Fruit fly (Drosophila melanogaster) whole organism, embryonic: Measurements from ENCODE around the gene Or92a.

Source experiments
- Aef1 ChIP-seq: fragments of 200-800 bp; sonication (Bioruptor generic); IDR thresholded peaks from 3 replicates; pipeline ENCODE4 v1.3.6; 2022; ENCODE audit warnings: missing biosample characterization, missing genetic modification characterization
- Antp ChIP-seq: fragments of 200-800 bp; sonication (Bioruptor generic); optimal IDR thresholded peaks from 3 replicates; lab custom pipeline; 2016; ENCODE audit warnings: missing biosample characterization, missing genetic modification characterization
- Atf-2 ChIP-seq: fragments of 200-800 bp; sonication (Bioruptor generic); optimal IDR thresholded peaks from 2 replicates; lab custom pipeline; 2016; ENCODE audit warnings: missing biosample characterization, missing genetic modification characterization
- Blimp-1 ChIP-seq: fragments of 200-800 bp; sonication (Bioruptor generic); optimal IDR thresholded peaks from 3 replicates; lab custom pipeline; 2018; ENCODE audit warnings: missing biosample characterization, missing genetic modification characterization, mild to moderate bottlenecking, moderate library complexity, missing genetic modification reagents
- CG10462 ChIP-seq: fragments of 200-800 bp; sonication (Bioruptor generic); optimal IDR thresholded peaks from 2 replicates; lab custom pipeline; 2016; ENCODE audit warnings: missing biosample characterization, missing genetic modification characterization
- CG11456 ChIP-seq: fragments of 200-800 bp; sonication (Bioruptor generic); IDR thresholded peaks from 3 replicates; pipeline ENCODE4 v1.3.6; 2022; ENCODE audit warnings: missing biosample characterization, missing genetic modification characterization
- CG12391 ChIP-seq: fragments of 200-800 bp; sonication (Bioruptor generic); optimal IDR thresholded peaks from 3 replicates; lab custom pipeline; 2018; ENCODE audit warnings: missing biosample characterization, mild to moderate bottlenecking, missing genetic modification characterization, moderate library complexity
- CG14965 ChIP-seq: fragments of 200-800 bp; sonication (Bioruptor generic); optimal IDR thresholded peaks from 2 replicates; lab custom pipeline; 2016; ENCODE audit warnings: missing biosample characterization, missing genetic modification characterization, borderline replicate concordance
- CG15073 ChIP-seq: fragments of 200-800 bp; sonication (Bioruptor generic); optimal IDR thresholded peaks from 2 replicates; lab custom pipeline; 2016; ENCODE audit warnings: missing biosample characterization, missing genetic modification characterization
- CG17829 ChIP-seq: fragments of 200-800 bp; optimal IDR thresholded peaks from 2 replicates; lab custom pipeline; 2019; ENCODE audit warnings: missing biosample characterization, mild to moderate bottlenecking, missing genetic modification characterization, moderate library complexity
- CG18619 ChIP-seq: fragments of 200-800 bp; sonication (Bioruptor generic); optimal IDR thresholded peaks from 3 replicates; lab custom pipeline; 2017; ENCODE audit warnings: missing biosample characterization, mild to moderate bottlenecking, missing genetic modification characterization
- CG30431 ChIP-seq: fragments of 200-800 bp; sonication (Bioruptor generic); optimal IDR thresholded peaks from 2 replicates; lab custom pipeline; 2017; ENCODE audit warnings: missing biosample characterization, missing genetic modification characterization
- CG42726 ChIP-seq: fragments of 200-800 bp; sonication (Bioruptor generic); IDR thresholded peaks from 2 replicates; pipeline ENCODE4 v1.3.6; 2022; ENCODE audit warnings: missing biosample characterization, missing genetic modification characterization; ENCODE audit not compliant: partially characterized antibody
- CG43689 ChIP-seq: fragments of 200-800 bp; sonication (Bioruptor generic); IDR thresholded peaks from 2 replicates; pipeline ENCODE4 v1.3.6; 2022; ENCODE audit warnings: missing biosample characterization, missing genetic modification characterization
- CG5180 ChIP-seq: fragments of 200-800 bp; sonication (Bioruptor generic); optimal IDR thresholded peaks from 3 replicates; lab custom pipeline; 2017; ENCODE audit warnings: missing biosample characterization, missing genetic modification characterization, mild to moderate bottlenecking, moderate library complexity, missing genetic modification reagents
- CG6683 ChIP-seq: fragments of 200-800 bp; sonication (Bioruptor generic); optimal IDR thresholded peaks from 2 replicates; lab custom pipeline; 2017; ENCODE audit warnings: missing biosample characterization, mild to moderate bottlenecking, missing genetic modification characterization, missing genetic modification reagents
- CG7786 ChIP-seq: fragments of 200-800 bp; sonication (Bioruptor generic); optimal IDR thresholded peaks from 2 replicates; lab custom pipeline; 2016; ENCODE audit warnings: missing biosample characterization, missing genetic modification characterization
- CG8388 ChIP-seq: fragments of 200-800 bp; sonication (Bioruptor generic); optimal IDR thresholded peaks from 2 replicates; lab custom pipeline; 2019; ENCODE audit warnings: missing biosample characterization, mild to moderate bottlenecking, missing genetic modification characterization, moderate library complexity
- CG8924 ChIP-seq: fragments of 200-800 bp; optimal IDR thresholded peaks from 3 replicates; lab custom pipeline; 2019; ENCODE audit warnings: missing biosample characterization, mild to moderate bottlenecking, missing genetic modification characterization, moderate library complexity
- Camta ChIP-seq: fragments of 200-800 bp; sonication (Bioruptor generic); optimal IDR thresholded peaks from 2 replicates; lab custom pipeline; 2016; ENCODE audit warnings: missing biosample characterization, missing genetic modification characterization
- CrebB ChIP-seq: fragments of 200-800 bp; sonication (Bioruptor generic); optimal IDR thresholded peaks from 3 replicates; lab custom pipeline; 2018; ENCODE audit warnings: missing biosample characterization, mild to moderate bottlenecking, missing genetic modification characterization
- Dip2 ChIP-seq: fragments of 200-800 bp; sonication (Bioruptor generic); IDR thresholded peaks from 2 replicates; pipeline ENCODE4 v1.3.6; 2022; ENCODE audit warnings: missing biosample characterization, missing genetic modification characterization
- Dll ChIP-seq: fragments of 200-800 bp; sonication (Bioruptor generic); IDR thresholded peaks from 4 replicates; pipeline ENCODE4 v1.3.6; 2022; ENCODE audit warnings: missing biosample characterization, missing genetic modification characterization; ENCODE audit not compliant: partially characterized antibody
- Drgx ChIP-seq: fragments of 200-800 bp; sonication (Bioruptor generic); IDR thresholded peaks from 2 replicates; pipeline ENCODE4 v1.3.6; 2022; ENCODE audit warnings: missing biosample characterization, missing genetic modification characterization
- E2f1 ChIP-seq: fragments of 200-800 bp; sonication (Bioruptor generic); IDR thresholded peaks from 2 replicates; pipeline ENCODE4 v1.3.6; 2022; ENCODE audit warnings: missing biosample characterization, missing genetic modification characterization
- Hr39 ChIP-seq: fragments of >200 bp; optimal IDR thresholded peaks from 2 replicates; lab custom pipeline; 2017
- MESR4 ChIP-seq: fragments of 200-800 bp; sonication (Bioruptor generic); optimal IDR thresholded peaks from 2 replicates; lab custom pipeline; 2018; ENCODE audit warnings: missing biosample characterization, mild to moderate bottlenecking, missing genetic modification characterization, moderate library complexity
- Meics ChIP-seq: fragments of 200-800 bp; sonication (Bioruptor generic); optimal IDR thresholded peaks from 2 replicates; lab custom pipeline; 2017; ENCODE audit warnings: missing biosample characterization, mild to moderate bottlenecking, missing genetic modification characterization
- Nf-YB ChIP-seq: fragments of 200-800 bp; sonication (Bioruptor generic); optimal IDR thresholded peaks from 3 replicates; lab custom pipeline; 2019; ENCODE audit warnings: missing biosample characterization, mild to moderate bottlenecking, missing genetic modification characterization, moderate library complexity
- NfI ChIP-seq: fragments of 200-800 bp; sonication (Bioruptor generic); optimal IDR thresholded peaks from 3 replicates; lab custom pipeline; 2018; ENCODE audit warnings: missing biosample characterization, mild to moderate bottlenecking, missing genetic modification characterization, moderate library complexity
- Oli ChIP-seq: fragments of 200-800 bp; sonication (Bioruptor generic); optimal IDR thresholded peaks from 2 replicates; lab custom pipeline; 2018; ENCODE audit warnings: missing biosample characterization, mild to moderate bottlenecking, missing genetic modification characterization, moderate library complexity
- Opbp ChIP-seq: fragments of 200-800 bp; sonication (Bioruptor generic); IDR thresholded peaks from 3 replicates; pipeline ENCODE4 v1.3.6; 2022; ENCODE audit warnings: missing biosample characterization, missing genetic modification characterization; ENCODE audit not compliant: partially characterized antibody
- Sry-δ ChIP-seq: fragments of 200-800 bp; sonication (Bioruptor generic); optimal IDR thresholded peaks from 2 replicates; lab custom pipeline; 2016; ENCODE audit warnings: missing biosample characterization, missing genetic modification characterization
- Xrp1 ChIP-seq: fragments of 200-800 bp; sonication (Bioruptor generic); IDR thresholded peaks from 2 replicates; pipeline ENCODE4 v1.3.6; 2022; ENCODE audit warnings: missing biosample characterization, missing genetic modification characterization
- bab2 ChIP-seq: fragments of 200-800 bp; sonication (Bioruptor generic); optimal IDR thresholded peaks from 2 replicates; lab custom pipeline; 2016; ENCODE audit warnings: missing biosample characterization, missing genetic modification characterization
- cato ChIP-seq: fragments of 200-800 bp; sonication (Bioruptor generic); optimal IDR thresholded peaks from 2 replicates; lab custom pipeline; 2016; ENCODE audit warnings: missing biosample characterization, missing genetic modification characterization, borderline replicate concordance
- chif ChIP-seq, 2 experiments: fragments of 200-800 bp; sonication (Bioruptor generic); optimal IDR thresholded peaks; 3 replicates each; lab custom pipeline; 2016; ENCODE audit warnings: missing biosample characterization in 2 of 2, missing genetic modification characterization in 2 of 2
- dmrt99B ChIP-seq: fragments of 200-800 bp; sonication (Bioruptor generic); optimal IDR thresholded peaks from 2 replicates; lab custom pipeline; 2018; ENCODE audit warnings: missing biosample characterization, mild to moderate bottlenecking, missing genetic modification characterization, moderate library complexity
- eve ChIP-seq, 2 experiments: fragments of >200 bp; optimal IDR thresholded peaks; 2 replicates each; lab custom pipeline; 2017; ENCODE audit warnings: missing biosample characterization in 2 of 2, missing genetic modification characterization in 2 of 2
- ftz-f1 ChIP-seq: fragments of 200-800 bp; sonication (Bioruptor generic); optimal IDR thresholded peaks from 2 replicates; lab custom pipeline; 2016; ENCODE audit warnings: missing biosample characterization, missing genetic modification characterization
- gcm2 ChIP-seq: fragments of 200-800 bp; sonication (Bioruptor generic); optimal IDR thresholded peaks from 2 replicates; lab custom pipeline; 2016; ENCODE audit warnings: missing biosample characterization, missing genetic modification characterization
- gsb-n ChIP-seq: fragments of 200-800 bp; sonication (Bioruptor generic); optimal IDR thresholded peaks from 3 replicates; lab custom pipeline; 2018; ENCODE audit warnings: missing biosample characterization, mild to moderate bottlenecking, missing genetic modification characterization
- nerfin-2 ChIP-seq: fragments of 200-800 bp; sonication (Bioruptor generic); IDR thresholded peaks from 2 replicates; pipeline ENCODE4 v1.3.6; 2022; ENCODE audit warnings: missing biosample characterization, missing genetic modification characterization; ENCODE audit not compliant: partially characterized antibody
- prd ChIP-seq, 3 experiments: fragments of >200 bp in 2 of 3; fragments of 200-800 bp in 1 of 3; sonication (Bioruptor generic) in 1 of 3; optimal IDR thresholded peaks in 2 of 3; IDR thresholded peaks in 1 of 3; 2 replicates in 2 of 3; 3 replicates in 1 of 3; pipeline versions ENCODE4 v1.3.6 to Lab custom; 2017 to 2022; ENCODE audit warnings: missing biosample characterization in 1 of 3, missing genetic modification characterization in 1 of 3
- shn ChIP-seq: fragments of 200-800 bp; sonication (Bioruptor generic); optimal IDR thresholded peaks from 3 replicates; lab custom pipeline; 2016; ENCODE audit warnings: missing biosample characterization, missing genetic modification characterization
- sob ChIP-seq: fragments of 200-800 bp; sonication (Bioruptor generic); IDR thresholded peaks from 2 replicates; pipeline ENCODE4 v1.3.6; 2022; ENCODE audit warnings: missing biosample characterization, missing genetic modification characterization
- z ChIP-seq: fragments of 200-800 bp; sonication (Bioruptor generic); IDR thresholded peaks from 3 replicates; pipeline ENCODE4 v1.3.6; 2022; ENCODE audit warnings: missing biosample characterization, missing genetic modification characterization
- zfh1 ChIP-seq: fragments of 200-800 bp; sonication (Bioruptor generic); IDR thresholded peaks from 3 replicates; pipeline ENCODE4 v1.3.6; 2022; ENCODE audit warnings: missing biosample characterization, missing genetic modification characterization

Or92a gene

DNA sequence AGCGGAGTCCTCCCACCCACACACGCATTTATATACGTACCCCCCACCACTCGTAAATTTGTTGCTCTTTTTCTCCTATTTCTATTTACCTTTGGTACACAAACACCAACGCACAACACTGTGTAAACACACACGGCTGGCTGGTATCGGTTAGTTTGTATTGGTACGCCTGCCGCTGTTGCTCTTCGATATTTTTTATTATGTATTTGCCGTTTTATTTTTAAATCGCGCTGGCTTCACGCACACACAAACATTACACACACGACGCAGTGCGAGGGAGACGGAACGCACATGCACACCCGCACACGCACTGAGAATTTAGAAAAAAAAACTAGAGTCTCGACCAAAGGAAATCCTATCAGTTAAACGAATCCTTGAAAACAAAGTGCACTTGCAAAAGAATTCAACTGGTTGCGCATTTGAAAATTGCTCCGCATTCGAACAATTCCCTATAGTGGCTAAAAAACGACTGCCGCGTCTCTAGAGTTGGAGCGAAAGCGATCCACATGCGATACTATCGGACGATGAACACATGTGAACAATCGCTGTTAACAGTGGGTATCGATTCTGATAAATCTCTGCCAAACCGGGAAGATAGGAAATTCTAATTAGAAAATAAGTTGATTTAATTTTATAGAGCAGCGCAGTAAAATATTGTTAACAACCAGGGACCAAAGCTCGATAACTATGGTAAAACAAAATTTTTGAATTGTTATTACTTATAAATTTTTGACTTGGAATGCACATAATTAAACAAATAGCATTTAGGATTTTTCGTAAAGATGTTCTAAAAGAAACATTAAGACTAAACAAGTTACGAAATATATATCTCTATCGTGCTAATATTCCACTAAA, 46.3 kb downstream of the Or92a start (continued):
- TF ChIP-seq Dip2 (GFP tag; lab: Robert Waterston, UW) = no peak
- TF ChIP-seq Hr39 = no peak
- peak; percentile 65 for TF ChIP-seq Nf-YB (GFP tag; lab: Kevin White, UChicago)
- TF ChIP-seq Meics (GFP tag; lab: Kevin White, UChicago) = peak; percentile 21
- TF ChIP-seq CG10462 = peak; percentile 30
- TF ChIP-seq Camta (GFP tag; lab: Kevin White, UChicago) = peak; percentile 31
- TF ChIP-seq CG42726 = peak; percentile 97
- peak; percentile 91 for TF ChIP-seq CrebB (tag; lab: Kevin White, UChicago)
- TF ChIP-seq Aef1 (GFP tag; lab: Robert Waterston, UW) = no peak
- peak; percentile 39 to 58 for TF ChIP-seq chif (GFP tag; optimal IDR thresholded peaks at IDR 0.05; lab: Kevin White, UChicago)
- no peak for TF ChIP-seq CG15073 (GFP tag; lab: Kevin White, UChicago)
- TF ChIP-seq E2f1 (GFP tag; lab: Robert Waterston, UW) = 0 out of 2 replicates have a peak, but pooled peaks have one; percentile 5
- TF ChIP-seq CG12391 (tag; lab: Kevin White, UChicago) = peak; percentile 1
- no peak for TF ChIP-seq z
- TF ChIP-seq zfh1 (GFP tag; lab: Robert Waterston, UW) = peak; percentile 60; the same call in 2 of the 3 replicates
- TF ChIP-seq NfI (GFP tag; lab: Kevin White, UChicago) = peak; percentile 74
- peak; percentile 66 for TF ChIP-seq sob (GFP tag; lab: Robert Waterston, UW)
- TF ChIP-seq nerfin-2 (GFP tag; lab: Robert Waterston, UW) = peak; percentile 92
- TF ChIP-seq CG11456 (GFP tag; lab: Robert Waterston, UW) = peak; percentile 52; the same call in 2 of the 3 replicates
- peak; percentile 50 for TF ChIP-seq CG18619
- TF ChIP-seq CG30431 (GFP tag; lab: Kevin White, UChicago) = peak; percentile 17
- no peak for TF ChIP-seq gcm2 (GFP tag; lab: Kevin White, UChicago)
- TF ChIP-seq Antp (GFP tag; lab: Kevin White, UChicago) = no peak
- TF ChIP-seq Blimp-1 (GFP tag; lab: Kevin White, UChicago) = peak; percentile 54
- TF ChIP-seq bab2 (GFP tag; lab: Kevin White, UChicago) = peak; percentile 58
- TF ChIP-seq Sry-δ (GFP tag; lab: Kevin White, UChicago) = peak; percentile 91
- TF ChIP-seq Dll (GFP tag; lab: Robert Waterston, UW) = peak; percentile 84; the same call in 3 of the 4 replicates
- TF ChIP-seq cato (GFP tag; lab: Kevin White, UChicago) = no peak
- peak; percentile 27 for TF ChIP-seq ftz-f1 (GFP tag; lab: Kevin White, UChicago)
- peak; percentile 66 for TF ChIP-seq CG14965
- TF ChIP-seq CG7786 (GFP tag; lab: Kevin White, UChicago) = peak; percentile 65
- TF ChIP-seq Drgx (GFP tag; lab: Robert Waterston, UW) = peak; percentile 27
- TF ChIP-seq shn = peak; percentile 42
- peak; percentile 54 for TF ChIP-seq MESR4 (GFP tag; lab: Kevin White, UChicago)
- no peak for TF ChIP-seq prd (optimal IDR thresholded peaks at IDR 0.05; lab: Kevin White, UChicago)
- no peak; the same call in 1 of the 3 replicates for TF ChIP-seq prd (GFP tag; IDR thresholded peaks at IDR 0.05; lab: Robert Waterston, UW)
- TF ChIP-seq CG8388 (GFP tag; lab: Kevin White, UChicago) = peak; percentile 7
- TF ChIP-seq Atf-2 (GFP tag; lab: Kevin White, UChicago) = peak; percentile 41
- TF ChIP-seq CG8924 (tag; lab: Kevin White, UChicago) = peak; percentile 81
- peak; percentile 42 for TF ChIP-seq dmrt99B (tag; lab: Kevin White, UChicago)
- peak; percentile 84 for TF ChIP-seq Xrp1 (GFP tag; lab: Robert Waterston, UW)
- TF ChIP-seq Oli (tag; lab: Kevin White, UChicago) = no peak
- TF ChIP-seq CG5180 (GFP tag; lab: Kevin White, UChicago) = peak; percentile 90
- peak; percentile 98 for TF ChIP-seq Opbp (GFP tag; lab: Robert Waterston, UW)
- TF ChIP-seq CG6683 (GFP tag; lab: Kevin White, UChicago) = peak; percentile 68
- TF ChIP-seq gsb-n (tag; lab: Kevin White, UChicago) = peak; percentile 63
- no peak for TF ChIP-seq CG17829 (tag; lab: Kevin White, UChicago)
- no peak for TF ChIP-seq eve (GFP tag; optimal IDR thresholded peaks at IDR 0.05; lab: Kevin White, UChicago)
- 0 out of 2 replicates have a peak, but pooled peaks have one; percentile 10 for TF ChIP-seq CG43689 (GFP tag; lab: Robert Waterston, UW)
